Worm (Caenorhabditis elegans) whole organism, dauer: ENCODE data around the gene dli-1.

ENCODE experiments used
- unc-62 ChIP-seq: sonication (generic microtip); optimal IDR thresholded peaks from 2 replicates; lab custom pipeline; 2017; ENCODE audit warnings: missing biosample characterization, missing genetic modification reagents, missing genetic modification characterization

The dli-1 gene

ce11 chrIV:13098652-13099051, at the start of gene dli-1, which contains the start of the genes tin-9.2 and exos-4.1:
TSS of gene dli-1 (minus strand) at chrIV:13098792.
TSS of gene tin-9.2 (plus strand) at chrIV:13098995.
TSS of gene exos-4.1 (plus strand) at chrIV:13098999.
- TF ChIP-seq unc-62 (GFP tag; lab: Kevin White, UChicago): no peak

ce11 chrIV:13142254-13142653, 43.7 kb upstream of the dli-1 start, which contains the start of gene spe-43:
TSS of gene spe-43 (minus strand) at chrIV:13142354.
- TF ChIP-seq unc-62 (GFP tag; lab: Kevin White, UChicago): no peak

- TF ChIP-seq unc-62 (GFP tag; lab: Kevin White, UChicago): no peak
Observed at ce11 chrIV:13127720-13128119, 29.1 kb upstream of the dli-1 start.

- no peak for TF ChIP-seq unc-62 (GFP tag; lab: Kevin White, UChicago)
Observed at ce11 chrIV:13125999-13126398, 27.4 kb upstream of the dli-1 start.

- TF ChIP-seq unc-62 (GFP tag; lab: Kevin White, UChicago): no peak
Observed at ce11 chrIV:13121396-13121795, 22.8 kb upstream of the dli-1 start.

- no peak for TF ChIP-seq unc-62 (GFP tag; lab: Kevin White, UChicago)
Observed at ce11 chrIV:13118794-13119193, 20.2 kb upstream of the dli-1 start, which contains the start of gene unc-30. TSS of gene unc-30 (plus strand) at chrIV:13118977.

- TF ChIP-seq unc-62 (GFP tag; lab: Kevin White, UChicago): no peak
Observed at ce11 chrIV:13116679-13117078, 18.1 kb upstream of the dli-1 start.

ce11 chrIV:13112982-13113381, 14.4 kb upstream of the dli-1 start, which contains the start of gene best-2:
TSS of gene best-2 (minus strand) at chrIV:13113082.
- no peak for TF ChIP-seq unc-62 (GFP tag; lab: Kevin White, UChicago)

ce11 chrIV:13110876-13111275, 12.3 kb upstream of the dli-1 start:
- no peak for TF ChIP-seq unc-62 (GFP tag; lab: Kevin White, UChicago)

ce11 chrIV:13109751-13110150, 11.2 kb upstream of the dli-1 start, which contains the start of gene best-1:
TSS of gene best-1 (minus strand) at chrIV:13109779.
- TF ChIP-seq unc-62 (GFP tag; lab: Kevin White, UChicago): no peak

ce11 chrIV:13108430-13108829, 9.8 kb upstream of the dli-1 start:
- no peak for TF ChIP-seq unc-62 (GFP tag; lab: Kevin White, UChicago)

- TF ChIP-seq unc-62 (GFP tag; lab: Kevin White, UChicago): no peak
Observed at ce11 chrIV:13107359-13107758, 8.8 kb upstream of the dli-1 start, which contains the start of gene B0564.2. TSS of gene B0564.2 (plus strand) at chrIV:13107659.

- no peak for TF ChIP-seq unc-62 (GFP tag; lab: Kevin White, UChicago)
Observed at ce11 chrIV:13104900-13105299, 6.3 kb upstream of the dli-1 start, which contains the start of gene rde-11. TSS of gene rde-11 (plus strand) at chrIV:13105200.

- no peak for TF ChIP-seq unc-62 (GFP tag; lab: Kevin White, UChicago)
Observed at ce11 chrIV:13100415-13100814, 1.8 kb upstream of the dli-1 start, which contains the start of gene fask-1. TSS of gene fask-1 (plus strand) at chrIV:13100715.

ce11 chrIV:13096778-13097177, 1.8 kb downstream of the dli-1 start:
- no peak for TF ChIP-seq unc-62 (GFP tag; lab: Kevin White, UChicago)

ce11 chrIV:13095462-13095861, 3.1 kb downstream of the dli-1 start, which contains the start of gene rfc-3:
TSS of gene rfc-3 (plus strand) at chrIV:13095762.
- TF ChIP-seq unc-62 (GFP tag; lab: Kevin White, UChicago): no peak

- TF ChIP-seq unc-62 (GFP tag; lab: Kevin White, UChicago): no peak
Observed at ce11 chrIV:13093677-13094076, 4.9 kb downstream of the dli-1 start, which contains the start of the genes prcc-1 and C39E9.12. TSS of gene prcc-1 (minus strand) at chrIV:13093795. TSS of gene C39E9.12 (plus strand) at chrIV:13094007.
